Worm (Caenorhabditis elegans) whole organism, young adult: ENCODE measurements around the gene eef-1B.2.

Experiments used
- B0019.2 ChIP-seq: fragments of 200-800 bp; sonication (Bioruptor generic); conservative IDR thresholded peaks from 2 replicates; pipeline ENCODE4 v1.3.6; 2022; ENCODE audit warnings: missing genetic modification reagents, missing genetic modification characterization, missing compliant biosample characterization
- B0035.1 ChIP-seq: sonication (generic microtip); optimal IDR thresholded peaks from 2 replicates; lab custom pipeline; 2016; ENCODE audit warnings: missing genetic modification characterization, mild to moderate bottlenecking, missing compliant biosample characterization, missing genotype, missing genetic modification reagents
- B0261.1 ChIP-seq: sonication (generic microtip); optimal IDR thresholded peaks from 2 replicates; lab custom pipeline; 2016; ENCODE audit warnings: mild to moderate bottlenecking, missing genetic modification characterization, moderate library complexity, missing compliant biosample characterization
- B0336.3 ChIP-seq: fragments of 200-800 bp; sonication (Bioruptor generic); IDR thresholded peaks from 2 replicates; pipeline ENCODE4 v1.3.6; 2022; ENCODE audit warnings: missing genetic modification characterization, missing compliant biosample characterization
- F22D6.2 ChIP-seq: sonication (generic microtip); optimal IDR thresholded peaks from 2 replicates; lab custom pipeline; 2016; ENCODE audit warnings: mild to moderate bottlenecking, missing genetic modification characterization, missing compliant biosample characterization
- F37B4.10 ChIP-seq: fragments of 200-800 bp; sonication (Bioruptor generic); IDR thresholded peaks from 2 replicates; pipeline ENCODE4 v1.3.6; 2022; ENCODE audit warnings: missing genetic modification characterization, missing compliant biosample characterization
- F49E8.2 ChIP-seq: sonication (generic microtip); optimal IDR thresholded peaks from 3 replicates; lab custom pipeline; 2017; ENCODE audit warnings: missing genetic modification characterization, mild to moderate bottlenecking, missing compliant biosample characterization, antibody characterized with exemption, moderate library complexity; ENCODE audit not compliant: insufficient read depth
- F52B5.7 ChIP-seq: sonication (generic microtip); optimal IDR thresholded peaks from 2 replicates; lab custom pipeline; 2016; ENCODE audit warnings: mild to moderate bottlenecking, missing genetic modification characterization, missing compliant biosample characterization
- T26A5.8 ChIP-seq: sonication (generic microtip); optimal IDR thresholded peaks from 2 replicates; lab custom pipeline; 2016; ENCODE audit warnings: missing genetic modification characterization, missing compliant biosample characterization
- Y53G8AR.9 ChIP-seq: fragments of 200-800 bp; sonication (Bioruptor generic); conservative IDR thresholded peaks from 2 replicates; pipeline ENCODE4 v1.3.6; 2022; ENCODE audit warnings: missing genetic modification reagents, missing genetic modification characterization, missing compliant biosample characterization
- Y56A3A.18 ChIP-seq: fragments of 200-800 bp; sonication (Bioruptor generic); IDR thresholded peaks from 2 replicates; pipeline ENCODE4 v1.3.6; 2022; ENCODE audit warnings: missing genetic modification reagents, missing genetic modification characterization, missing compliant biosample characterization
- Y67H2A.10 ChIP-seq: fragments of 200-800 bp; sonication (Bioruptor generic); conservative IDR thresholded peaks from 2 replicates; pipeline ENCODE4 v1.3.6; 2022; ENCODE audit warnings: missing genetic modification reagents, missing genetic modification characterization, missing compliant biosample characterization
- Y79H2A.3 ChIP-seq: fragments of 200-800 bp; sonication (Bioruptor generic); conservative IDR thresholded peaks from 2 replicates; pipeline ENCODE4 v1.3.6; 2022; ENCODE audit warnings: missing genetic modification reagents, missing genetic modification characterization, missing compliant biosample characterization
- aptf-3 ChIP-seq: fragments of 200-800 bp; sonication (Bioruptor generic); IDR thresholded peaks from 2 replicates; pipeline ENCODE4 v1.3.6; 2022; ENCODE audit warnings: missing genetic modification characterization, missing compliant biosample characterization
- atf-7 ChIP-seq: sonication (generic microtip); optimal IDR thresholded peaks from 2 replicates; lab custom pipeline; 2017; ENCODE audit warnings: mild to moderate bottlenecking, missing genetic modification characterization, missing compliant biosample characterization
- attf-3 ChIP-seq: fragments of 200-800 bp; sonication (Bioruptor generic); conservative IDR thresholded peaks from 2 replicates; pipeline ENCODE4 v1.3.6; 2022; ENCODE audit warnings: missing genetic modification reagents, missing genetic modification characterization, missing compliant biosample characterization
- bed-1 ChIP-seq: fragments of 200-800 bp; sonication (Bioruptor generic); IDR thresholded peaks from 2 replicates; pipeline ENCODE4 v1.3.6; 2022; ENCODE audit warnings: missing genetic modification reagents, missing genetic modification characterization, missing compliant biosample characterization
- cebp-1 ChIP-seq, 2 experiments: fragments of 200-800 bp in 1 of 2; sonication (Bioruptor generic) in 1 of 2; sonication (generic microtip) in 1 of 2; IDR thresholded peaks in 1 of 2; optimal IDR thresholded peaks in 1 of 2; 2 replicates each; pipeline versions ENCODE4 v1.3.6 to Lab custom; 2017 to 2022; ENCODE audit warnings: missing compliant biosample characterization in 2 of 2, missing genetic modification characterization in 2 of 2, mild to moderate bottlenecking in 1 of 2, missing genetic modification reagents in 1 of 2, moderate library complexity in 1 of 2
- chd-7 ChIP-seq: sonication (generic microtip); optimal IDR thresholded peaks from 2 replicates; lab custom pipeline; 2016; ENCODE audit warnings: mild to moderate bottlenecking, missing genetic modification characterization, moderate library complexity, missing compliant biosample characterization
- efl-1 ChIP-seq: fragments of 150-350 bp; optimal IDR thresholded peaks from 2 replicates; lab custom pipeline; 2014; ENCODE audit warnings: missing biosample characterization, missing genetic modification reagents, missing genetic modification characterization
- ekl-4 ChIP-seq: fragments of 200-800 bp; sonication (Bioruptor generic); IDR thresholded peaks from 2 replicates; pipeline ENCODE4 v1.3.6; 2022; ENCODE audit warnings: missing genetic modification reagents, missing genetic modification characterization, missing compliant biosample characterization
- ets-4 ChIP-seq: fragments of 200-800 bp; sonication (Bioruptor generic); optimal IDR thresholded peaks from 2 replicates; lab custom pipeline; 2018; ENCODE audit warnings: mild to moderate bottlenecking, missing genetic modification characterization, missing compliant biosample characterization
- hlh-12 ChIP-seq: sonication (generic microtip); optimal IDR thresholded peaks from 2 replicates; lab custom pipeline; 2016; ENCODE audit warnings: missing genetic modification characterization, missing compliant biosample characterization
- hrde-1 ChIP-seq: sonication (generic microtip); optimal IDR thresholded peaks from 2 replicates; lab custom pipeline; 2016; ENCODE audit warnings: missing genetic modification characterization, mild to moderate bottlenecking, missing compliant biosample characterization, moderate library complexity, missing genotype, missing genetic modification reagents, borderline replicate concordance
- lag-1 ChIP-seq: fragments of 200-800 bp; sonication (Bioruptor generic); IDR thresholded peaks from 2 replicates; pipeline ENCODE4 v1.3.6; 2022; ENCODE audit warnings: missing genetic modification reagents, missing genetic modification characterization, missing compliant biosample characterization
- let-607 ChIP-seq, 2 experiments: fragments of 200-800 bp in 1 of 2; sonication (Bioruptor generic) in 1 of 2; sonication (generic microtip) in 1 of 2; optimal IDR thresholded peaks; 2 replicates each; lab custom pipeline; 2016 to 2018; ENCODE audit warnings: mild to moderate bottlenecking in 2 of 2, missing compliant biosample characterization in 2 of 2, missing genetic modification characterization in 2 of 2, moderate library complexity in 2 of 2, missing genotype in 1 of 2
- lin-54 ChIP-seq: fragments of 200-800 bp; sonication (Bioruptor generic); optimal IDR thresholded peaks from 2 replicates; lab custom pipeline; 2018; ENCODE audit warnings: mild to moderate bottlenecking, missing genetic modification characterization, missing compliant biosample characterization
- lir-1 ChIP-seq: fragments of 200-800 bp; sonication (Bioruptor generic); conservative IDR thresholded peaks from 2 replicates; pipeline ENCODE4 v1.3.6; 2022; ENCODE audit warnings: missing genetic modification reagents, missing genetic modification characterization, missing compliant biosample characterization
- lsl-1 ChIP-seq: fragments of 200-800 bp; sonication (Bioruptor generic); optimal IDR thresholded peaks from 2 replicates; lab custom pipeline; 2018; ENCODE audit warnings: mild to moderate bottlenecking, missing genetic modification characterization, moderate library complexity, missing compliant biosample characterization
- madf-10 ChIP-seq: sonication (generic microtip); optimal IDR thresholded peaks from 2 replicates; lab custom pipeline; 2016; ENCODE audit warnings: mild to moderate bottlenecking, missing genetic modification characterization, missing compliant biosample characterization
- madf-3 ChIP-seq: fragments of 200-800 bp; sonication (Bioruptor generic); IDR thresholded peaks from 2 replicates; pipeline ENCODE4 v1.3.6; 2022; ENCODE audit warnings: missing genetic modification reagents, missing genetic modification characterization, missing compliant biosample characterization
- madf-6 ChIP-seq: fragments of 200-800 bp; sonication (Bioruptor generic); IDR thresholded peaks from 2 replicates; pipeline ENCODE4 v1.3.6; 2022; ENCODE audit warnings: missing genetic modification reagents, missing genetic modification characterization, missing compliant biosample characterization
- madf-8 ChIP-seq: fragments of 200-800 bp; sonication (Bioruptor generic); conservative IDR thresholded peaks from 2 replicates; pipeline ENCODE4 v1.3.6; 2022; ENCODE audit warnings: missing genetic modification reagents, missing genetic modification characterization, missing compliant biosample characterization
- mcd-1 ChIP-seq: fragments of 200-800 bp; sonication (Bioruptor generic); IDR thresholded peaks from 2 replicates; pipeline ENCODE4 v1.3.6; 2022; ENCODE audit warnings: missing genetic modification reagents, missing genetic modification characterization, missing compliant biosample characterization
- nfya-1 ChIP-seq: sonication (generic microtip); optimal IDR thresholded peaks from 2 replicates; lab custom pipeline; 2017; ENCODE audit warnings: antibody characterized with exemption, missing compliant biosample characterization, missing genetic modification characterization, borderline replicate concordance; ENCODE audit not compliant: insufficient read depth
- nhr-120 ChIP-seq: fragments of 200-800 bp; sonication (Bioruptor generic); IDR thresholded peaks from 2 replicates; pipeline ENCODE4 v1.3.6; 2022; ENCODE audit warnings: missing genetic modification characterization, missing compliant biosample characterization
- nhr-80 ChIP-seq: sonication (generic microtip); optimal IDR thresholded peaks from 2 replicates; lab custom pipeline; 2016; ENCODE audit warnings: missing genetic modification characterization, missing compliant biosample characterization
- nhr-90 ChIP-seq: sonication (generic microtip); optimal IDR thresholded peaks from 2 replicates; lab custom pipeline; 2016; ENCODE audit warnings: missing genotype, mild to moderate bottlenecking, missing genetic modification characterization, missing compliant biosample characterization
- pbrm-1 ChIP-seq: fragments of 200-800 bp; sonication (Bioruptor generic); IDR thresholded peaks from 2 replicates; pipeline ENCODE4 v1.3.6; 2022; ENCODE audit warnings: missing genetic modification reagents, missing genetic modification characterization, missing compliant biosample characterization
- rcor-1 ChIP-seq: fragments of 200-800 bp; sonication (Bioruptor generic); IDR thresholded peaks from 2 replicates; pipeline ENCODE4 v1.3.6; 2022; ENCODE audit warnings: missing genetic modification reagents, missing genetic modification characterization, missing compliant biosample characterization
- rpc-1 ChIP-seq, 2 experiments: fragments of 150-350 bp in 1 of 2; sonication (generic microtip) in 1 of 2; optimal IDR thresholded peaks; 2 replicates each; lab custom pipeline; 2014 to 2018; ENCODE audit warnings: missing biosample characterization in 1 of 2, missing genetic modification characterization in 1 of 2, missing genetic modification reagents in 1 of 2, missing genotype in 1 of 2
- sea-2 ChIP-seq: fragments of 200-800 bp; sonication (Bioruptor generic); IDR thresholded peaks from 2 replicates; pipeline ENCODE4 v1.3.6; 2022; ENCODE audit warnings: missing genetic modification characterization, missing compliant biosample characterization
- sptf-2 ChIP-seq: fragments of 200-800 bp; sonication (Bioruptor generic); optimal IDR thresholded peaks from 2 replicates; lab custom pipeline; 2018; ENCODE audit warnings: mild to moderate bottlenecking, missing genetic modification characterization, missing compliant biosample characterization
- unc-62 ChIP-seq: fragments of 150-350 bp; optimal IDR thresholded peaks from 2 replicates; lab custom pipeline; 2014; ENCODE audit warnings: missing biosample characterization, missing genetic modification reagents, missing genetic modification characterization
- ztf-18 ChIP-seq: sonication (generic microtip); optimal IDR thresholded peaks from 2 replicates; lab custom pipeline; 2016; ENCODE audit warnings: missing genotype, mild to moderate bottlenecking, missing genetic modification characterization, missing compliant biosample characterization

Gene eef-1B.2

DNA sequence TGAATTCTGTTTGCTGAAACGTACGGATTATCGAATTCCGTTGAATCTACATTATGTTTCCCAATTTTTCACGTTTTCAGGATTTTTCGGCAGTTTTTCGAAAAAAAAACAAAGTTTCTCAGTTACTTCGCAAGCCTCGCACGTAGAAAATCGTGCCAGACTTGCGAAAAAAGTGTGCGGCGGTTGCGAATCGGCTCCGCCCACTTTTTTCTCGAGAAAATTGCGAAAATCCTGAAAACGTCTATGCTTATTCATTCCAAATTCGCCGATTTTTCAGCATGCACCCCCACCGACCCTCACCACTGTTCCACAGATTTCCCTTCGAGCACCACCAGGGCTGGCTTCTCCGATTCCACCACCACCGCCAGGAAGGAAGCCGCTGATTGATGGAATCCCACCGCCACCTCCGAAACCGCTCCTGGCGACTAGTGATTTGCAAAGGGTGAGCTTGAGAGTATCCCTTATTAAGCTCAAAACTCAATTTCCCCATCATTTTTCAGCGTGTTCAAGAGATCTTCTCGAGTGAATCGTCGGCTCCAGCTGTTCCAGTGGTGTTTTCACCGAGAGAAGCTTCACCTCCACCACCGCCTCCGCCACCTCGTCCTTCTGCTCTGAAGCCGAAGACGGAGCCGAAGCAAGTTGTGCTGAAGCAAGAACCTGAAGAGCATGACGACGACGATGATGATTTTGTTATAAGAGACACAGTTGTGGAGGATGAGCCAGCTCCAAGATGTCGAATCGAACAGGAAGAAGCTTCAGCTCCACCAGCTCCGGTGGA is 5.2 kb downstream of the eef-1B.2 start (continued):
- TF ChIP-seq lir-1 (GFP tag; lab: Robert Waterston, UW): peak; percentile 25; the same call in 1 of the 2 replicates
- TF ChIP-seq nhr-120 (GFP tag; lab: Robert Waterston, UW): no peak
- TF ChIP-seq F37B4.10 (GFP tag; lab: Robert Waterston, UW): 0 out of 2 replicates have a peak, but pooled peaks have one; percentile 75
- TF ChIP-seq B0035.1 (tag; lab: Kevin White, UChicago): no peak
- peak; percentile 72 for TF ChIP-seq madf-3 (GFP tag; lab: Robert Waterston, UW)
- TF ChIP-seq madf-6 (GFP tag; lab: Robert Waterston, UW): peak; percentile 22; the same call in 1 of the 2 replicates
- no peak for TF ChIP-seq unc-62 (GFP tag; lab: Kevin White, UChicago)
- TF ChIP-seq madf-8 (GFP tag; lab: Robert Waterston, UW): no peak; the same call in 1 of the 2 replicates
- no peak for TF ChIP-seq B0261.1 (tag; lab: Kevin White, UChicago)
- no peak for TF ChIP-seq cebp-1 (GFP tag; IDR thresholded peaks at IDR 0.05; lab: Robert Waterston, UW)
- TF ChIP-seq cebp-1 (tag; optimal IDR thresholded peaks at IDR 0.05; lab: Kevin White, UChicago): peak; percentile 44
- 0 out of 2 replicates have a peak, but pooled peaks have one; percentile 40 for TF ChIP-seq Y56A3A.18 (GFP tag; lab: Robert Waterston, UW)
- no peak for TF ChIP-seq madf-10 (tag; lab: Kevin White, UChicago)
- TF ChIP-seq efl-1 (GFP tag; lab: Kevin White, UChicago): no peak
- no peak for TF ChIP-seq nhr-80 (tag; lab: Kevin White, UChicago)
- TF ChIP-seq hlh-12 (tag; lab: Kevin White, UChicago): no peak
- TF ChIP-seq F22D6.2 (tag; lab: Kevin White, UChicago): no peak
- no peak for TF ChIP-seq rcor-1 (GFP tag; lab: Robert Waterston, UW)
- TF ChIP-seq Y53G8AR.9 (GFP tag; lab: Robert Waterston, UW): 0 out of 2 replicates have a peak, but pooled peaks have one; percentile 65
- peak; percentile 41; the same call in 1 of the 2 replicates for TF ChIP-seq mcd-1 (GFP tag; lab: Robert Waterston, UW)
- TF ChIP-seq B0336.3 (GFP tag; lab: Robert Waterston, UW): peak; percentile 83; the same call in 1 of the 2 replicates
- TF ChIP-seq pbrm-1 (GFP tag; lab: Robert Waterston, UW): peak; percentile 40; the same call in 1 of the 2 replicates
- TF ChIP-seq attf-3 (GFP tag; lab: Robert Waterston, UW): no peak
- no peak for TF ChIP-seq F52B5.7
- TF ChIP-seq lag-1 (GFP tag; lab: Robert Waterston, UW): no peak
- no peak for TF ChIP-seq aptf-3 (GFP tag; lab: Robert Waterston, UW)
- TF ChIP-seq sea-2 (GFP tag; lab: Robert Waterston, UW): no peak
- peak; percentile 50; the same call in 1 of the 2 replicates for TF ChIP-seq Y79H2A.3
- TF ChIP-seq lsl-1: peak; percentile 20
- peak; percentile 77 for TF ChIP-seq F49E8.2 (tag; lab: Kevin White, UChicago)
- TF ChIP-seq chd-7: peak; percentile 49
- TF ChIP-seq T26A5.8 (tag; lab: Kevin White, UChicago): no peak
- no peak for TF ChIP-seq atf-7
- TF ChIP-seq B0019.2 (GFP tag; lab: Robert Waterston, UW): no peak
- no peak for TF ChIP-seq sptf-2 (GFP tag; lab: Kevin White, UChicago)
- no peak for TF ChIP-seq let-607 (tag; optimal IDR thresholded peaks at IDR 0.05; lab: Kevin White, UChicago)
- TF ChIP-seq ekl-4: no peak
- TF ChIP-seq hrde-1: peak; percentile 49
- TF ChIP-seq bed-1 (GFP tag; lab: Robert Waterston, UW): no peak
- no peak for TF ChIP-seq nfya-1 (tag; lab: Kevin White, UChicago)
- no peak for TF ChIP-seq nhr-90
- TF ChIP-seq rpc-1 (optimal IDR thresholded peaks at IDR 0.05; lab: Kevin White, UChicago): no peak
- TF ChIP-seq rpc-1 (tag; optimal IDR thresholded peaks at IDR 0.05; lab: Kevin White, UChicago): no peak
- TF ChIP-seq ets-4 (GFP tag; lab: Kevin White, UChicago): no peak
- TF ChIP-seq Y67H2A.10: peak; percentile 50; the same call in 1 of the 2 replicates
- TF ChIP-seq lin-54: peak; percentile 39
- peak; percentile 76 for TF ChIP-seq ztf-18 (tag; lab: Kevin White, UChicago)
